Worm (Caenorhabditis elegans) whole organism, mixed stage, embryonic: ENCODE measurements around the gene F49C5.7.

Experiments
- ces-1 ChIP-seq: fragments of 150-350 bp; optimal IDR thresholded peaks from 2 replicates; lab custom pipeline; 2014; ENCODE audit warnings: missing biosample characterization, missing genetic modification reagents, missing genetic modification characterization
- lsy-2 ChIP-seq: fragments of 150-350 bp; optimal IDR thresholded peaks from 2 replicates; lab custom pipeline; 2014; ENCODE audit warnings: missing biosample characterization, missing genetic modification characterization
- mls-2 ChIP-seq: sonication (generic microtip); optimal IDR thresholded peaks from 2 replicates; lab custom pipeline; 2016; ENCODE audit warnings: mild to moderate bottlenecking, missing genetic modification characterization, moderate library complexity, missing compliant biosample characterization
- nhr-2 ChIP-seq: fragments of 150-350 bp; optimal IDR thresholded peaks from 2 replicates; lab custom pipeline; 2014; ENCODE audit warnings: missing biosample characterization, missing genetic modification characterization
- nhr-28 ChIP-seq: fragments of 150-350 bp; optimal IDR thresholded peaks from 2 replicates; lab custom pipeline; 2014; ENCODE audit warnings: missing biosample characterization, missing genetic modification characterization
- nhr-76 ChIP-seq: sonication (generic microtip); optimal IDR thresholded peaks from 2 replicates; lab custom pipeline; 2017; ENCODE audit warnings: missing biosample characterization, missing genetic modification characterization
- tbx-8 ChIP-seq: fragments of 200-800 bp; sonication (Bioruptor generic); optimal IDR thresholded peaks from 2 replicates; lab custom pipeline; 2018; ENCODE audit warnings: mild to moderate bottlenecking, missing genetic modification characterization, moderate library complexity, missing compliant biosample characterization
- ztf-11 ChIP-seq: fragments of 150-350 bp; optimal IDR thresholded peaks from 2 replicates; lab custom pipeline; 2014; ENCODE audit warnings: missing biosample characterization, missing genetic modification characterization

ce11 chrII:12615413-12615812 is 49.5 kb downstream of the F49C5.7 start:
- TF ChIP-seq ces-1 (no peak), lsy-2 (tag; lab: Kevin White, UChicago) (no peak), nhr-28 (tag; lab: Kevin White, UChicago) (no peak), mls-2 (no peak), tbx-8 (GFP tag; lab: Kevin White, UChicago) (no peak), nhr-2 (tag; lab: Kevin White, UChicago) (no peak), nhr-76 (tag; lab: Kevin White, UChicago) (no peak), ztf-11 (tag; lab: Kevin White, UChicago) (no peak)
